Fruit fly (Drosophila melanogaster): Measurements from ENCODE around the gene Smn.
A peak's percentile ranks its signal among the peaks of the same experiment; 100 is the strongest.

The Smn gene

DNA sequence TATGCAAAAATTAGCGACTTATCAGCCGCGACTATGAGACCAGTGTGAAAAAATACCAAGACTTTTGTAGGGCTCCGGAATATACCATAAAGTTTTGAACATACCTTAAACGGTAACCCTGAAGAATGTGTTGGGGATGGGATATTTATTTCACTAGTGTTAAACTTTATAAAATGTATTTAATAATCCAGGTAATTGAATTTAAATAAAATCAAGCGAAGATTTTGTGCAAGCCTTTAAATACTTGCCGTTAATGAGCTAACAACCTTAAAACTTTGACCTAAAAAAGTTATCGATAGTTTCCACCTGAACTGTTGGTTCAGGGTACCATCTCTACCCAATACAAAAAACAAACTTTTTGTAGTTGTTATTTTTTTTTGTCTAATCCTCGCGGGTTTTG, 30.8 kb upstream of the Smn start, which contains the start of gene CG4101 (continued):
- TF ChIP-seq Mad (GFP tag; optimal IDR thresholded peaks at IDR 0.05) (peak; percentile 59), CG7372 (GFP tag; IDR thresholded peaks at IDR 0.05) (peak; percentile 65), Scr (GFP tag; IDR thresholded peaks at IDR 0.05; ENCODE audit: partially characterized antibody) (peak; percentile 87), esg (GFP tag; conservative IDR thresholded peaks at IDR 0.05) (peak; percentile 74), bcd (GFP tag; optimal IDR thresholded peaks at IDR 0.05) (peak; percentile 74), Drgx (GFP tag; IDR thresholded peaks at IDR 0.05) (peak; percentile 51; the same call in 1 of the 2 replicates), psq (GFP tag; optimal IDR thresholded peaks at IDR 0.05) (peak; percentile 47), CG17359 (tag; optimal IDR thresholded peaks at IDR 0.05) (peak; percentile 63), vvl (GFP tag; IDR thresholded peaks at IDR 0.05) (peak; percentile 86), HLH3B (GFP tag; IDR thresholded peaks at IDR 0.05) (peak; percentile 57), CG30403 (GFP tag; optimal IDR thresholded peaks at IDR 0.05) (peak; percentile 91), Ptx1 (GFP tag; IDR thresholded peaks at IDR 0.05) (peak; percentile 83), CG33213 (GFP tag; optimal IDR thresholded peaks at IDR 0.05) (peak; percentile 73), CG7786 (GFP tag; optimal IDR thresholded peaks at IDR 0.05) (peak; percentile 76), ara (GFP tag; IDR thresholded peaks at IDR 0.05) (no peak; the same call in 1 of the 2 replicates), ems (GFP tag; optimal IDR thresholded peaks at IDR 0.05) (peak; percentile 81), CoRest (tag; optimal IDR thresholded peaks at IDR 0.05) (peak; percentile 85), run (tag; optimal IDR thresholded peaks at IDR 0.05) (peak; percentile 41), Eip74EF (GFP tag; optimal IDR thresholded peaks at IDR 0.05) (peak in 1 of 2 experiments; percentile 34), CG7271 (tag; optimal IDR thresholded peaks at IDR 0.05) (peak; percentile 67), Mes4 (GFP tag; optimal IDR thresholded peaks at IDR 0.05) (peak; percentile 54), CG15696 (tag; optimal IDR thresholded peaks at IDR 0.05) (peak; percentile 84), Bdp1 (GFP tag; optimal IDR thresholded peaks at IDR 0.05) (peak; percentile 67), CG9817 (tag; optimal IDR thresholded peaks at IDR 0.05) (peak; percentile 91), dm (GFP tag; optimal IDR thresholded peaks at IDR 0.05) (peak; percentile 27), klu (GFP tag; IDR thresholded peaks at IDR 0.05) (peak; percentile 75), CG32532 (GFP tag; IDR thresholded peaks at IDR 0.05) (peak; percentile 84), Fer1 (GFP tag; optimal IDR thresholded peaks at IDR 0.05) (peak; percentile 80), CG14050 (GFP tag; IDR thresholded peaks at IDR 0.05) (peak; percentile 71), tio (GFP tag; optimal IDR thresholded peaks at IDR 0.05) (no peak), CG32767 (GFP tag; IDR thresholded peaks at IDR 0.05) (peak; percentile 77)

dm6 chr3L:16610201-16610600, 28.9 kb upstream of the Smn start, which contains the start of gene Prosbeta6:
Prosbeta6 (minus strand) TSS chr3L:16610418.
- no peak for TF ChIP-seq Blimp-1 (GFP tag; optimal IDR thresholded peaks at IDR 0.05)
- TF ChIP-seq Dref (GFP tag; IDR thresholded peaks at IDR 0.05) = peak; percentile 71
- peak; percentile 56 for TF ChIP-seq bigmax (GFP tag; optimal IDR thresholded peaks at IDR 0.05)
- TF ChIP-seq E2f2 (GFP tag; IDR thresholded peaks at IDR 0.05) = peak; percentile 48
- peak; percentile 45 for TF ChIP-seq sd (tag; optimal IDR thresholded peaks at IDR 0.05)
- 0 out of 2 replicates have a peak, but pooled peaks have one; percentile 45 for TF ChIP-seq sna (GFP tag; IDR thresholded peaks at IDR 0.05; ENCODE audit: partially characterized antibody)
- no peak for TF ChIP-seq tin (GFP tag; optimal IDR thresholded peaks at IDR 0.05)
- no peak for TF ChIP-seq chm (GFP tag; IDR thresholded peaks at IDR 0.05)
- no peak for TF ChIP-seq Atf3 (GFP tag; optimal IDR thresholded peaks at IDR 0.05)
- peak; percentile 27 for TF ChIP-seq CG14710 (tag; optimal IDR thresholded peaks at IDR 0.05)
- TF ChIP-seq CG15073 (GFP tag; optimal IDR thresholded peaks at IDR 0.05) = no peak
- no peak for TF ChIP-seq CG10462 (GFP tag; optimal IDR thresholded peaks at IDR 0.05)
- TF ChIP-seq CG12299 (tag; optimal IDR thresholded peaks at IDR 0.05) = no peak
- TF ChIP-seq Sry-δ (GFP tag; optimal IDR thresholded peaks at IDR 0.05) = peak; percentile 50
- peak; percentile 66 for TF ChIP-seq pzg (GFP tag; optimal IDR thresholded peaks at IDR 0.05)
- peak; percentile 39 for TF ChIP-seq CG12659 (GFP tag; optimal IDR thresholded peaks at IDR 0.05)
- TF ChIP-seq Bgb (GFP tag; IDR thresholded peaks at IDR 0.05; ENCODE audit: partially characterized antibody) = peak; percentile 56
- TF ChIP-seq CG16813 (GFP tag; IDR thresholded peaks at IDR 0.05; ENCODE audit: partially characterized antibody) = peak; percentile 44; the same call in 2 of the 3 replicates
- peak; percentile 60; the same call in 1 of the 3 replicates for TF ChIP-seq CG6791 (GFP tag; IDR thresholded peaks at IDR 0.05; ENCODE audit: partially characterized antibody)
- peak; percentile 10 for TF ChIP-seq CG17829 (tag; optimal IDR thresholded peaks at IDR 0.05)
- TF ChIP-seq gt (GFP tag; IDR thresholded peaks at IDR 0.05) = no peak

All from whole organism, embryonic.